Fruit fly (Drosophila melanogaster) whole organism, embryonic: Measurements from ENCODE around the gene CG15641.

Source experiments
- B-H1 ChIP-seq: fragments of 200-800 bp; sonication (Bioruptor generic); IDR thresholded peaks from 3 replicates; pipeline ENCODE4 v1.3.6; 2022; ENCODE audit warnings: missing biosample characterization, missing genetic modification characterization
- Bgb ChIP-seq: fragments of 200-800 bp; sonication (Bioruptor generic); IDR thresholded peaks from 2 replicates; pipeline ENCODE4 v1.3.6; 2022; ENCODE audit warnings: missing biosample characterization, missing genetic modification characterization; ENCODE audit not compliant: partially characterized antibody
- CG10147 ChIP-seq: fragments of 200-800 bp; sonication (Bioruptor generic); optimal IDR thresholded peaks from 2 replicates; lab custom pipeline; 2019; ENCODE audit warnings: missing biosample characterization, mild to moderate bottlenecking, missing genetic modification characterization, moderate library complexity
- CG11456 ChIP-seq: fragments of 200-800 bp; sonication (Bioruptor generic); IDR thresholded peaks from 3 replicates; pipeline ENCODE4 v1.3.6; 2022; ENCODE audit warnings: missing biosample characterization, missing genetic modification characterization
- CG12104 ChIP-seq: fragments of 200-800 bp; sonication (Bioruptor generic); optimal IDR thresholded peaks from 3 replicates; lab custom pipeline; 2016; ENCODE audit warnings: missing biosample characterization, missing genetic modification characterization
- CG12942 ChIP-seq: fragments of 200-800 bp; sonication (Bioruptor generic); optimal IDR thresholded peaks from 3 replicates; lab custom pipeline; 2016; ENCODE audit warnings: missing biosample characterization, missing genetic modification characterization
- CG17359 ChIP-seq: fragments of 200-800 bp; sonication (Bioruptor generic); optimal IDR thresholded peaks from 3 replicates; lab custom pipeline; 2018; ENCODE audit warnings: missing biosample characterization, mild to moderate bottlenecking, missing genetic modification characterization, moderate library complexity
- CG17802 ChIP-seq: fragments of 200-800 bp; sonication (Bioruptor generic); optimal IDR thresholded peaks from 2 replicates; lab custom pipeline; 2018; ENCODE audit warnings: missing biosample characterization, mild to moderate bottlenecking, missing genetic modification characterization, moderate library complexity
- CG17829 ChIP-seq: fragments of 200-800 bp; optimal IDR thresholded peaks from 2 replicates; lab custom pipeline; 2019; ENCODE audit warnings: missing biosample characterization, mild to moderate bottlenecking, missing genetic modification characterization, moderate library complexity
- CG18764 ChIP-seq: fragments of 200-800 bp; sonication (Bioruptor generic); optimal IDR thresholded peaks from 3 replicates; lab custom pipeline; 2016; ENCODE audit warnings: missing biosample characterization, missing genetic modification characterization
- CG2875 ChIP-seq: fragments of 200-800 bp; sonication (Bioruptor generic); optimal IDR thresholded peaks from 2 replicates; lab custom pipeline; 2017; ENCODE audit warnings: missing biosample characterization, mild to moderate bottlenecking, missing genetic modification characterization, missing genetic modification reagents
- CG31441 ChIP-seq: fragments of 200-800 bp; sonication (Bioruptor generic); IDR thresholded peaks from 2 replicates; pipeline ENCODE4 v1.3.6; 2022; ENCODE audit warnings: missing biosample characterization, missing genetic modification characterization
- CG3281 ChIP-seq: fragments of 200-800 bp; sonication (Bioruptor generic); optimal IDR thresholded peaks from 3 replicates; lab custom pipeline; 2017; ENCODE audit warnings: missing biosample characterization, mild to moderate bottlenecking, missing genetic modification characterization
- CG33557 ChIP-seq: fragments of 200-800 bp; sonication (Bioruptor generic); optimal IDR thresholded peaks from 2 replicates; lab custom pipeline; 2019; ENCODE audit warnings: missing biosample characterization, mild to moderate bottlenecking, missing genetic modification characterization, moderate library complexity
- CG43689 ChIP-seq: fragments of 200-800 bp; sonication (Bioruptor generic); IDR thresholded peaks from 2 replicates; pipeline ENCODE4 v1.3.6; 2022; ENCODE audit warnings: missing biosample characterization, missing genetic modification characterization
- CG4404 ChIP-seq: fragments of 200-800 bp; sonication (Bioruptor generic); IDR thresholded peaks from 2 replicates; pipeline ENCODE4 v1.3.6; 2022; ENCODE audit warnings: missing biosample characterization, missing genetic modification characterization
- CG4820 ChIP-seq: fragments of 200-800 bp; sonication (Bioruptor generic); optimal IDR thresholded peaks from 3 replicates; lab custom pipeline; 2016; ENCODE audit warnings: missing biosample characterization, missing genetic modification characterization
- CG6683 ChIP-seq: fragments of 200-800 bp; sonication (Bioruptor generic); optimal IDR thresholded peaks from 2 replicates; lab custom pipeline; 2017; ENCODE audit warnings: missing biosample characterization, mild to moderate bottlenecking, missing genetic modification characterization, missing genetic modification reagents
- CG7786 ChIP-seq: fragments of 200-800 bp; sonication (Bioruptor generic); optimal IDR thresholded peaks from 2 replicates; lab custom pipeline; 2016; ENCODE audit warnings: missing biosample characterization, missing genetic modification characterization
- CG7839 ChIP-seq: fragments of 200-800 bp; sonication (Bioruptor generic); optimal IDR thresholded peaks from 3 replicates; lab custom pipeline; 2018; ENCODE audit warnings: missing biosample characterization, mild to moderate bottlenecking, missing genetic modification characterization, moderate library complexity
- CG9817 ChIP-seq: fragments of 200-800 bp; sonication (Bioruptor generic); optimal IDR thresholded peaks from 2 replicates; lab custom pipeline; 2018; ENCODE audit warnings: missing biosample characterization, mild to moderate bottlenecking, missing genetic modification characterization, moderate library complexity
- Dbx ChIP-seq: fragments of 200-800 bp; sonication (Bioruptor generic); IDR thresholded peaks from 3 replicates; pipeline ENCODE4 v1.3.6; 2022; ENCODE audit warnings: missing biosample characterization, missing genetic modification characterization
- Dek ChIP-seq: fragments of 200-800 bp; sonication (Bioruptor generic); optimal IDR thresholded peaks from 3 replicates; lab custom pipeline; 2019; ENCODE audit warnings: missing biosample characterization, mild to moderate bottlenecking, missing genetic modification characterization, moderate library complexity
- Drgx ChIP-seq: fragments of 200-800 bp; sonication (Bioruptor generic); IDR thresholded peaks from 2 replicates; pipeline ENCODE4 v1.3.6; 2022; ENCODE audit warnings: missing biosample characterization, missing genetic modification characterization
- HLH3B ChIP-seq: fragments of 200-800 bp; sonication (Bioruptor generic); IDR thresholded peaks from 2 replicates; pipeline ENCODE4 v1.3.6; 2022; ENCODE audit warnings: missing biosample characterization, missing genetic modification characterization
- Jarid2 ChIP-seq: fragments of 200-800 bp; sonication (Bioruptor generic); optimal IDR thresholded peaks from 3 replicates; lab custom pipeline; 2017; ENCODE audit warnings: mild to moderate bottlenecking, missing biosample characterization, missing genetic modification reagents, missing genetic modification characterization
- Kr ChIP-seq: fragments of 200-800 bp; sonication (Bioruptor generic); optimal IDR thresholded peaks from 2 replicates; lab custom pipeline; 2017; ENCODE audit warnings: missing biosample characterization, mild to moderate bottlenecking, missing genetic modification characterization
- Lhr ChIP-seq: fragments of 200-800 bp; sonication (Bioruptor generic); optimal IDR thresholded peaks from 3 replicates; lab custom pipeline; 2017; ENCODE audit warnings: mild to moderate bottlenecking, missing biosample characterization, missing genetic modification reagents, missing genetic modification characterization
- MESR4 ChIP-seq: fragments of 200-800 bp; sonication (Bioruptor generic); optimal IDR thresholded peaks from 2 replicates; lab custom pipeline; 2018; ENCODE audit warnings: missing biosample characterization, mild to moderate bottlenecking, missing genetic modification characterization, moderate library complexity
- TFAM ChIP-seq: fragments of 200-800 bp; sonication (Bioruptor generic); optimal IDR thresholded peaks from 2 replicates; lab custom pipeline; 2017; ENCODE audit warnings: missing biosample characterization, missing genetic modification characterization, inconsistent platforms
- Taf1 ChIP-seq: fragments of 200-800 bp; sonication (Bioruptor generic); IDR thresholded peaks from 2 replicates; pipeline ENCODE4 v1.3.6; 2022; ENCODE audit warnings: missing biosample characterization, missing genetic modification characterization
- ap ChIP-seq: fragments of 200-800 bp; sonication (Bioruptor generic); IDR thresholded peaks from 2 replicates; pipeline ENCODE4 v1.3.6; 2022; ENCODE audit warnings: missing biosample characterization, missing genetic modification characterization
- ara ChIP-seq: fragments of 200-800 bp; sonication (Bioruptor generic); IDR thresholded peaks from 2 replicates; pipeline ENCODE4 v1.3.6; 2022; ENCODE audit warnings: missing biosample characterization, missing genetic modification characterization
- croc ChIP-seq: fragments of 200-800 bp; sonication (Bioruptor generic); conservative IDR thresholded peaks from 3 replicates; pipeline ENCODE4 v1.3.6; 2022; ENCODE audit warnings: missing biosample characterization, missing genetic modification characterization
- ems ChIP-seq: fragments of 200-800 bp; sonication (Bioruptor generic); optimal IDR thresholded peaks from 3 replicates; lab custom pipeline; 2016; ENCODE audit warnings: missing biosample characterization, missing genetic modification characterization
- grn ChIP-seq: fragments of 200-800 bp; sonication (Bioruptor generic); optimal IDR thresholded peaks from 3 replicates; lab custom pipeline; 2017; ENCODE audit warnings: missing biosample characterization, missing genetic modification characterization
- gt ChIP-seq: fragments of 200-800 bp; sonication (Bioruptor generic); IDR thresholded peaks from 2 replicates; pipeline ENCODE4 v1.3.6; 2022; ENCODE audit warnings: missing biosample characterization, missing genetic modification characterization
- ken ChIP-seq: fragments of 200-800 bp; sonication (Bioruptor generic); IDR thresholded peaks from 3 replicates; pipeline ENCODE4 v1.3.6; 2022; ENCODE audit warnings: missing biosample characterization, missing genetic modification characterization
- nmo ChIP-seq: fragments of 200-800 bp; sonication (Bioruptor generic); optimal IDR thresholded peaks from 2 replicates; lab custom pipeline; 2018; ENCODE audit warnings: missing biosample characterization, mild to moderate bottlenecking, missing genetic modification characterization, moderate library complexity
- odd ChIP-seq: fragments of 200-800 bp; sonication (Bioruptor generic); optimal IDR thresholded peaks from 2 replicates; lab custom pipeline; 2017; ENCODE audit warnings: missing biosample characterization, mild to moderate bottlenecking, missing genetic modification characterization
- p53 ChIP-seq: fragments of 200-800 bp; sonication (Bioruptor generic); optimal IDR thresholded peaks from 2 replicates; lab custom pipeline; 2016; ENCODE audit warnings: missing biosample characterization, missing genetic modification characterization
- pnt ChIP-seq: fragments of 200-800 bp; sonication (Bioruptor generic); optimal IDR thresholded peaks from 3 replicates; lab custom pipeline; 2016; ENCODE audit warnings: missing biosample characterization, missing genetic modification characterization
- prd ChIP-seq, 3 experiments: fragments of >200 bp in 2 of 3; fragments of 200-800 bp in 1 of 3; sonication (Bioruptor generic) in 1 of 3; optimal IDR thresholded peaks in 2 of 3; IDR thresholded peaks in 1 of 3; 2 replicates in 2 of 3; 3 replicates in 1 of 3; pipeline versions ENCODE4 v1.3.6 to Lab custom; 2017 to 2022; ENCODE audit warnings: missing biosample characterization in 1 of 3, missing genetic modification characterization in 1 of 3
- pzg ChIP-seq: fragments of 200-800 bp; sonication (Bioruptor generic); optimal IDR thresholded peaks from 3 replicates; lab custom pipeline; 2018; ENCODE audit warnings: missing biosample characterization, mild to moderate bottlenecking, missing genetic modification characterization, moderate library complexity
- sens ChIP-seq: fragments of 200-800 bp; sonication (Bioruptor generic); peaks from one replicate; lab custom pipeline; 2016; ENCODE audit warnings: missing biosample characterization, missing genetic modification characterization
- sr ChIP-seq: fragments of 200-800 bp; sonication (Bioruptor generic); IDR thresholded peaks from 3 replicates; pipeline ENCODE4 v1.3.6; 2022; ENCODE audit warnings: missing biosample characterization, missing genetic modification characterization
- unpg ChIP-seq: fragments of 200-800 bp; sonication (Bioruptor generic); optimal IDR thresholded peaks from 3 replicates; lab custom pipeline; 2018; ENCODE audit warnings: missing biosample characterization, mild to moderate bottlenecking, missing genetic modification characterization, moderate library complexity

The CG15641 gene

DNA sequence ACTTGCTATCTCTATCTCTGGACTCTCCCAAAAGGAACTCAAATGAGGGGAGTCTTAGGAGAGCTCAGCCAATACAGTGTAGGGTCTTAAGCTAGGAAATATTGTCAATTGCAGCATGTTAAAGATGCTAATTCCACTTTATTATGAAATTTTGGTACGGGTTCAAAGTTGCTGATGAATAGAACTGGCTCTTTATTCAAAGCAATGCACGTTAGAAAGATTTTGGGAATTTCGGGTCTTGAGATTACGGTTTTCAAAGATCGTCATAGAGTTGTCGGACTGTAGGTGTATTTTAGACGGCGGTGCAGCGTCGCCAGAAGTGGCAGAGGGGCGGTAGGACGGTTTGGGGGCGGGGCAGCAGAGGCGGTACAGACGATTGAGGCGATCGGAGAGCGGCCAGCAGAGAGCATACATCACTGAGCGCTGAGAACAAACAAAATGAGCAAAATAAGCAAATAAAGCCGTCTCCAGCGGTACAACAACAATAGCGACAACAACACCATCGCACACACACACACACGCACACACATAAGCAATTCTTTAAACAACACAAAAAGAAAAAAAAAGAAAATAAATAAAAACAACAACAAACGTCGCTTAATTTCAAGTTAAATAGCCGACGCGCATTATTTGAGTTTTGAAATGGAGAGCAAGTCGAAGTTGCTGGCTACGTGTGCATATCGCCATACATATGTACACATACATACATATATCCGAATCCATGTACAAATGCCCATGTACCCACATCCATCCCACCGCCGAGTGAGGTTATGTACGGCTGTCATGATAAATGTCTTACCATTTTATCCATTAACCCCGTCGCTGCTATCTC is 30.0 kb downstream of the CG15641 start (continued):
- TF ChIP-seq Kr (GFP tag; lab: Kevin White, UChicago) (peak; percentile 4), ap (0 out of 2 replicates have a peak, but pooled peaks have one; percentile 9), odd (GFP tag; lab: Kevin White, UChicago) (peak; percentile 9), CG33557 (GFP tag; lab: Kevin White, UChicago) (peak; percentile 33), prd (optimal IDR thresholded peaks at IDR 0.05; lab: Kevin White, UChicago) (no peak), prd (GFP tag; IDR thresholded peaks at IDR 0.05; lab: Robert Waterston, UW) (peak; percentile 47; the same call in 1 of the 3 replicates), TFAM (GFP tag; lab: Kevin White, UChicago) (no peak), unpg (GFP tag; lab: Kevin White, UChicago) (no peak), CG12104 (GFP tag; lab: Kevin White, UChicago) (no peak), CG11456 (no peak), CG17359 (tag; lab: Kevin White, UChicago) (peak; percentile 13), nmo (GFP tag; lab: Kevin White, UChicago) (peak; percentile 28), CG2875 (GFP tag; lab: Kevin White, UChicago) (peak; percentile 55), grn (GFP tag; lab: Kevin White, UChicago) (no peak), p53 (GFP tag; lab: Kevin White, UChicago) (no peak), sens (peak; percentile 75)

dm6 chrX:15498791-15499190 is 31.1 kb downstream of the CG15641 start:
- peak; percentile 57 for TF ChIP-seq CG17829 (tag; lab: Kevin White, UChicago)
- TF ChIP-seq pnt: no peak
- TF ChIP-seq Drgx (GFP tag; lab: Robert Waterston, UW): no peak
- no peak for TF ChIP-seq croc (GFP tag; lab: Robert Waterston, UW)
- 0 out of 3 replicates have a peak, but pooled peaks have one; percentile 44 for TF ChIP-seq ken (GFP tag; lab: Robert Waterston, UW)
- no peak for TF ChIP-seq CG12942 (GFP tag; lab: Kevin White, UChicago)
- TF ChIP-seq MESR4 (GFP tag; lab: Kevin White, UChicago): peak; percentile 14
- no peak for TF ChIP-seq Taf1 (GFP tag; lab: Robert Waterston, UW)
- TF ChIP-seq ems: peak; percentile 20
- no peak for TF ChIP-seq CG43689
- 0 out of 2 replicates have a peak, but pooled peaks have one; percentile 17 for TF ChIP-seq CG31441 (GFP tag; lab: Robert Waterston, UW)
- TF ChIP-seq unpg (GFP tag; lab: Kevin White, UChicago): peak; percentile 17
- TF ChIP-seq grn (GFP tag; lab: Kevin White, UChicago): peak; percentile 13
- TF ChIP-seq HLH3B (GFP tag; lab: Robert Waterston, UW): no peak
- TF ChIP-seq Lhr (GFP tag; lab: Kevin White, UChicago): peak; percentile 1
- no peak for TF ChIP-seq CG4820
- TF ChIP-seq CG12104 (GFP tag; lab: Kevin White, UChicago): no peak
- TF ChIP-seq CG4404 (GFP tag; lab: Robert Waterston, UW): no peak
- no peak for TF ChIP-seq CG7786
- TF ChIP-seq Dbx (GFP tag; lab: Robert Waterston, UW): no peak
- TF ChIP-seq CG18764 (GFP tag; lab: Kevin White, UChicago): no peak
- no peak for TF ChIP-seq CG3281 (GFP tag; lab: Kevin White, UChicago)
- no peak for TF ChIP-seq pzg (GFP tag; lab: Kevin White, UChicago)
- no peak for TF ChIP-seq Dek (tag; lab: Kevin White, UChicago)
- no peak for TF ChIP-seq gt
- TF ChIP-seq CG10147 (GFP tag; lab: Kevin White, UChicago): no peak
- no peak for TF ChIP-seq B-H1
- TF ChIP-seq ara (GFP tag; lab: Robert Waterston, UW): peak; percentile 60
- peak; percentile 86 for TF ChIP-seq Jarid2
- TF ChIP-seq Bgb (GFP tag; lab: Robert Waterston, UW): peak; percentile 22; the same call in 1 of the 2 replicates
- TF ChIP-seq sr (GFP tag; lab: Robert Waterston, UW): peak; percentile 28; the same call in 1 of the 3 replicates
- no peak for TF ChIP-seq CG6683
- TF ChIP-seq CG7839: peak; percentile 17
- TF ChIP-seq CG9817: no peak
- no peak for TF ChIP-seq CG17802 (tag; lab: Kevin White, UChicago)
